Fruit fly (Drosophila melanogaster): ENCODE data around the gene Prp4k.

Prp4k gene

DNA sequence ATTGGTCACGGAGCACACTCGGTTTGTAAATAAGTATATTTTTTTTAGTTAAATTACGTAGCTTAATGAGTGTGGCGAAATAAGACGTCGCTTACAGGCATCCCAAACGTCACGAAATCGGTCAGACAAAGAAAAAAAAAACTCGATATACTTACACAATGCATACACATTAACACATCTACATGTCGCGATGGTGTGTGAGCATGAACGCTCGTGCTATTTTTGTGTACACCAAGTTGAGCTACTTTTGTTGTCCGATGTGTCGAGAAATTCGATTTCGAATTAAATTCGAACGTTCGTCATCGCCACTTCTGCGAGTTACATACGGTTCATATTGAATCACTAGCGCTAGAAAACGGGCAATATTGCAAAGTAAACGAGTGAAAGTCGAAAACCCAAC is 13.9 kb upstream of the Prp4k start (continued):
- TF ChIP-seq vvl (GFP tag; IDR thresholded peaks at IDR 0.05) = peak; percentile 36; the same call in 1 of the 2 replicates
- TF ChIP-seq corto (GFP tag; optimal IDR thresholded peaks at IDR 0.05) = peak; percentile 12
- 0 out of 2 replicates have a peak, but pooled peaks have one; percentile 33 for TF ChIP-seq Nf-YA (GFP tag; IDR thresholded peaks at IDR 0.05)
- no peak for TF ChIP-seq CG4360 (GFP tag; IDR thresholded peaks at IDR 0.05)
- no peak for TF ChIP-seq CG4707 (GFP tag; optimal IDR thresholded peaks at IDR 0.05)
- TF ChIP-seq CG2199 (GFP tag; IDR thresholded peaks at IDR 0.05) = peak; percentile 58; the same call in 1 of the 3 replicates
- TF ChIP-seq crc (GFP tag; optimal IDR thresholded peaks at IDR 0.05) = no peak

dm6 chr3L:224004-224951 is 13.0 kb upstream of the Prp4k start:
- TF ChIP-seq NFAT (GFP tag; IDR thresholded peaks at IDR 0.05) (peak; percentile 73), Camta (GFP tag; optimal IDR thresholded peaks at IDR 0.05) (no peak), CG14860 (GFP tag; IDR thresholded peaks at IDR 0.05; ENCODE audit: partially characterized antibody) (no peak), hkb (optimal IDR thresholded peaks at IDR 0.05) (no peak), hkb (GFP tag; IDR thresholded peaks at IDR 0.05) (no peak), CG7372 (GFP tag; IDR thresholded peaks at IDR 0.05) (no peak), CHES-1-like (GFP tag; optimal IDR thresholded peaks at IDR 0.05) (no peak), lola (GFP tag; optimal IDR thresholded peaks at IDR 0.05) (no peak), rib (GFP tag; IDR thresholded peaks at IDR 0.05) (peak; percentile 30), Nf-YA (GFP tag; IDR thresholded peaks at IDR 0.05) (no peak), Meics (GFP tag; optimal IDR thresholded peaks at IDR 0.05) (peak; percentile 31), crol (GFP tag; IDR thresholded peaks at IDR 0.05) (no peak), BEAF-32 (GFP tag; optimal IDR thresholded peaks at IDR 0.05) (no peak), jing (GFP tag; optimal IDR thresholded peaks at IDR 0.05) (no peak), CG11723 (GFP tag; optimal IDR thresholded peaks at IDR 0.05) (no peak), CG12071 (GFP tag; optimal IDR thresholded peaks at IDR 0.05) (peak; percentile 3), dm (GFP tag; optimal IDR thresholded peaks at IDR 0.05) (no peak), CG32767 (GFP tag; IDR thresholded peaks at IDR 0.05) (peak; percentile 91), ranshi (GFP tag; IDR thresholded peaks at IDR 0.05) (peak; percentile 63), zf30C (GFP tag; optimal IDR thresholded peaks at IDR 0.05) (no peak), CG32532 (GFP tag; IDR thresholded peaks at IDR 0.05) (peak; percentile 32; the same call in 1 of the 2 replicates), Mes4 (GFP tag; optimal IDR thresholded peaks at IDR 0.05) (no peak), Dfd (GFP tag; optimal IDR thresholded peaks at IDR 0.05) (no peak), tin (GFP tag; optimal IDR thresholded peaks at IDR 0.05) (no peak), CG17568 (GFP tag; optimal IDR thresholded peaks at IDR 0.05) (no peak), Dad (GFP tag; optimal IDR thresholded peaks at IDR 0.05) (no peak), YL-1 (GFP tag; optimal IDR thresholded peaks at IDR 0.05) (peak; percentile 91), CG9437 (GFP tag; optimal IDR thresholded peaks at IDR 0.05) (no peak), CG16815 (GFP tag; optimal IDR thresholded peaks at IDR 0.05) (no peak), CG2129 (GFP tag; IDR thresholded peaks at IDR 0.05; ENCODE audit: partially characterized antibody) (no peak), hbn (GFP tag; IDR thresholded peaks at IDR 0.05; ENCODE audit: partially characterized antibody) (no peak), CG4707 (GFP tag; optimal IDR thresholded peaks at IDR 0.05) (no peak), CG9876 (GFP tag; optimal IDR thresholded peaks at IDR 0.05) (no peak), jigr1 (GFP tag; IDR thresholded peaks at IDR 0.05) (no peak), CG15601 (tag; optimal IDR thresholded peaks at IDR 0.05) (no peak), CG1529 (GFP tag; optimal IDR thresholded peaks at IDR 0.05) (no peak), CG14441 (GFP tag; IDR thresholded peaks at IDR 0.05) (no peak), ftz-f1 (GFP tag; optimal IDR thresholded peaks at IDR 0.05) (peak; percentile 89), dan (GFP tag; IDR thresholded peaks at IDR 0.05) (no peak), pfk (GFP tag; optimal IDR thresholded peaks at IDR 0.05) (peak; percentile 33), ro (GFP tag; IDR thresholded peaks at IDR 0.05) (no peak), CG11247 (GFP tag; IDR thresholded peaks at IDR 0.05) (peak; percentile 51; the same call in 1 of the 2 replicates), CG10543 (GFP tag; optimal IDR thresholded peaks at IDR 0.05) (peak; percentile 90)

Measured in whole organism, embryonic.